Worm (Caenorhabditis elegans) whole organism, L2 larva: ENCODE data around the gene srj-26.

ENCODE experiments used
- blmp-1 ChIP-seq: sonication (generic microtip); optimal IDR thresholded peaks from 2 replicates; lab custom pipeline; 2017; ENCODE audit warnings: missing genetic modification characterization, mild to moderate bottlenecking, missing compliant biosample characterization, antibody characterized with exemption, moderate library complexity; ENCODE audit not compliant: insufficient read depth
- ceh-16 ChIP-seq: fragments of 150-350 bp; optimal IDR thresholded peaks from 2 replicates; lab custom pipeline; 2014; ENCODE audit warnings: missing biosample characterization, missing genetic modification characterization
- ceh-82 ChIP-seq: fragments of 150-350 bp; optimal IDR thresholded peaks from 2 replicates; lab custom pipeline; 2014; ENCODE audit warnings: missing biosample characterization, missing genetic modification characterization
- fos-1 ChIP-seq: fragments of 150-350 bp; optimal IDR thresholded peaks from 2 replicates; lab custom pipeline; 2014; ENCODE audit warnings: missing biosample characterization, missing genetic modification characterization
- lin-39 ChIP-seq: fragments of 150-350 bp; optimal IDR thresholded peaks from 2 replicates; lab custom pipeline; 2014; ENCODE audit warnings: missing biosample characterization, missing genetic modification reagents, missing genetic modification characterization
- lsy-2 ChIP-seq, 2 experiments: fragments of 150-350 bp in 1 of 2; sonication (generic microtip) in 1 of 2; optimal IDR thresholded peaks; 2 replicates each; lab custom pipeline; 2014 to 2017; ENCODE audit warnings: missing biosample characterization in 2 of 2, missing genetic modification characterization in 2 of 2
- nhr-77 ChIP-seq: fragments of 150-350 bp; optimal IDR thresholded peaks from 2 replicates; lab custom pipeline; 2014; ENCODE audit warnings: missing biosample characterization, missing genetic modification characterization
- snpc-4 ChIP-seq: fragments of 150-350 bp; optimal IDR thresholded peaks from 2 replicates; lab custom pipeline; 2014; ENCODE audit warnings: missing biosample characterization, missing genetic modification characterization
- ztf-11 ChIP-seq: sonication (generic microtip); optimal IDR thresholded peaks from 2 replicates; lab custom pipeline; 2017; ENCODE audit warnings: missing biosample characterization, missing genetic modification characterization

DNA sequence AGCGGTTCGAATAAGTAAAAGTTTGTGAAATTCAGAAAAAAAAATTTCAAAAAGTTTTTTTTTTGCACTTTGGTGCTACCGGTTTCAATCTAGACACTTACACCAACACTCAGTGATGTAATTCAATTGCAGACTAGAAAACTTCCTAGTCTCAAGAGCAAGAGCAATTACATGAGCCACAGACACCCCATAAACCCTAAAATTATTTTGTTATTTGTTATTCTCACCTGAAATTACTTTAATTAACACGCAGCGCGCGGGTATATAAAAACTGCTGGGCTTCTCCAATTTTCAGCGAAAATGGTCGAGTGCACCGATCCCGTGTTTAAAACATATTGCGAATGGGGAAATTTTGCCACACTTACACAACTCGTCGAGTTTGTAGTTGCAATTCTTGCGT, 5.4 kb downstream of the srj-26 start, which contains the start of gene srw-83:
- no peak for TF ChIP-seq ceh-82 (tag; lab: Kevin White, UChicago)
- no peak for TF ChIP-seq blmp-1 (tag; lab: Kevin White, UChicago)
- no peak for TF ChIP-seq lin-39 (tag; lab: Kevin White, UChicago)
- no peak for TF ChIP-seq ztf-11 (tag; lab: Kevin White, UChicago)
- TF ChIP-seq snpc-4 (tag; lab: Kevin White, UChicago), result no peak
- TF ChIP-seq fos-1 (tag; lab: Kevin White, UChicago), result no peak
- TF ChIP-seq nhr-77 (tag; lab: Kevin White, UChicago), result no peak
- no peak for TF ChIP-seq ceh-16 (tag; lab: Kevin White, UChicago)
- no peak for TF ChIP-seq lsy-2 (tag; optimal IDR thresholded peaks at IDR 0.05; lab: Kevin White, UChicago)
